Fruit fly (Drosophila melanogaster) whole organism, embryonic: ENCODE measurements around the gene CG12581.
A peak's percentile ranks its signal among the peaks of the same experiment; 100 is the strongest.

ENCODE experiments used
- Ada2b ChIP-seq: fragments of 200-800 bp; sonication (Bioruptor generic); IDR thresholded peaks from 2 replicates; pipeline ENCODE4 v1.3.6; 2022; ENCODE audit warnings: missing biosample characterization, missing genetic modification characterization
- Bgb ChIP-seq: fragments of 200-800 bp; sonication (Bioruptor generic); IDR thresholded peaks from 2 replicates; pipeline ENCODE4 v1.3.6; 2022; ENCODE audit warnings: missing biosample characterization, missing genetic modification characterization; ENCODE audit not compliant: partially characterized antibody
- CG10267 ChIP-seq: fragments of 200-800 bp; sonication (Bioruptor generic); optimal IDR thresholded peaks from 2 replicates; lab custom pipeline; 2018; ENCODE audit warnings: missing biosample characterization, mild to moderate bottlenecking, missing genetic modification characterization, moderate library complexity
- CG1233 ChIP-seq: fragments of 200-800 bp; sonication (Bioruptor generic); optimal IDR thresholded peaks from 4 replicates; lab custom pipeline; 2018; ENCODE audit warnings: missing biosample characterization, mild to moderate bottlenecking, missing genetic modification characterization
- CG13775 ChIP-seq: fragments of 200-800 bp; sonication (Bioruptor generic); optimal IDR thresholded peaks from 3 replicates; lab custom pipeline; 2017; ENCODE audit warnings: missing biosample characterization, mild to moderate bottlenecking, missing genetic modification characterization
- CG14710 ChIP-seq: fragments of 200-800 bp; sonication (Bioruptor generic); optimal IDR thresholded peaks from 3 replicates; lab custom pipeline; 2019; ENCODE audit warnings: missing biosample characterization, mild to moderate bottlenecking, missing genetic modification characterization, moderate library complexity
- CG14860 ChIP-seq: fragments of 200-800 bp; sonication (Bioruptor generic); IDR thresholded peaks from 3 replicates; pipeline ENCODE4 v1.3.6; 2022; ENCODE audit warnings: missing biosample characterization, missing genetic modification characterization; ENCODE audit not compliant: partially characterized antibody
- CG14965 ChIP-seq: fragments of 200-800 bp; sonication (Bioruptor generic); optimal IDR thresholded peaks from 2 replicates; lab custom pipeline; 2016; ENCODE audit warnings: missing biosample characterization, missing genetic modification characterization, borderline replicate concordance
- CG2678 ChIP-seq: fragments of 200-800 bp; sonication (Bioruptor generic); optimal IDR thresholded peaks from 3 replicates; lab custom pipeline; 2019; ENCODE audit warnings: missing biosample characterization, mild to moderate bottlenecking, missing genetic modification characterization, moderate library complexity
- CG33213 ChIP-seq: fragments of 200-800 bp; sonication (Bioruptor generic); optimal IDR thresholded peaks from 3 replicates; lab custom pipeline; 2016; ENCODE audit warnings: missing biosample characterization, missing genetic modification characterization
- CG3407 ChIP-seq: fragments of 200-800 bp; sonication (Bioruptor generic); optimal IDR thresholded peaks from 2 replicates; lab custom pipeline; 2018; ENCODE audit warnings: missing biosample characterization, mild to moderate bottlenecking, missing genetic modification characterization
- CG4328 ChIP-seq: fragments of 200-800 bp; sonication (Bioruptor generic); optimal IDR thresholded peaks from 3 replicates; lab custom pipeline; 2017; ENCODE audit warnings: missing biosample characterization, missing genetic modification reagents, missing genetic modification characterization
- CG4820 ChIP-seq: fragments of 200-800 bp; sonication (Bioruptor generic); optimal IDR thresholded peaks from 3 replicates; lab custom pipeline; 2016; ENCODE audit warnings: missing biosample characterization, missing genetic modification characterization
- CG6813 ChIP-seq: fragments of 200-800 bp; sonication (Bioruptor generic); optimal IDR thresholded peaks from 2 replicates; lab custom pipeline; 2017; ENCODE audit warnings: missing biosample characterization, missing genetic modification characterization, mild to moderate bottlenecking, moderate library complexity, missing genetic modification reagents
- CG7271 ChIP-seq: fragments of 200-800 bp; sonication (Bioruptor generic); optimal IDR thresholded peaks from 2 replicates; lab custom pipeline; 2018; ENCODE audit warnings: missing biosample characterization, mild to moderate bottlenecking, missing genetic modification characterization, moderate library complexity
- CG7372 ChIP-seq: fragments of 200-800 bp; sonication (Bioruptor generic); IDR thresholded peaks from 2 replicates; pipeline ENCODE4 v1.3.6; 2022; ENCODE audit warnings: missing biosample characterization, missing genetic modification characterization
- CG8281 ChIP-seq: fragments of 200-800 bp; sonication (Bioruptor generic); optimal IDR thresholded peaks from 2 replicates; lab custom pipeline; 2018; ENCODE audit warnings: missing biosample characterization, mild to moderate bottlenecking, missing genetic modification characterization, moderate library complexity
- CG8290 ChIP-seq, 3 experiments: fragments of 200-800 bp; sonication (Bioruptor generic); optimal IDR thresholded peaks; 2 replicates each; lab custom pipeline; 2016 to 2019; ENCODE audit warnings: missing biosample characterization in 3 of 3, missing genetic modification characterization in 3 of 3, mild to moderate bottlenecking in 2 of 3, moderate library complexity in 1 of 3
- CTCF ChIP-seq: fragments of 200-800 bp; sonication (Bioruptor generic); optimal IDR thresholded peaks from 2 replicates; lab custom pipeline; 2017; ENCODE audit warnings: missing biosample characterization, mild to moderate bottlenecking, missing genetic modification characterization, moderate library complexity
- CoRest ChIP-seq: fragments of 200-800 bp; sonication (Bioruptor generic); optimal IDR thresholded peaks from 3 replicates; lab custom pipeline; 2018; ENCODE audit warnings: missing biosample characterization, mild to moderate bottlenecking, missing genetic modification characterization, moderate library complexity
- D ChIP-seq, 2 experiments: fragments of 200-800 bp in 1 of 2; fragments of >200 bp in 1 of 2; sonication (Bioruptor generic) in 1 of 2; optimal IDR thresholded peaks; 2 replicates in 1 of 2; 3 replicates in 1 of 2; lab custom pipeline; 2017; ENCODE audit warnings: mild to moderate bottlenecking in 1 of 2, missing biosample characterization in 1 of 2, missing genetic modification characterization in 1 of 2, missing genetic modification reagents in 1 of 2
- Dp ChIP-seq: fragments of 200-800 bp; sonication (Bioruptor generic); optimal IDR thresholded peaks from 2 replicates; lab custom pipeline; 2018; ENCODE audit warnings: missing biosample characterization, mild to moderate bottlenecking, missing genetic modification characterization, moderate library complexity
- Fer1 ChIP-seq: fragments of 200-800 bp; sonication (Bioruptor generic); optimal IDR thresholded peaks from 2 replicates; lab custom pipeline; 2017; ENCODE audit warnings: missing biosample characterization, mild to moderate bottlenecking, missing genetic modification characterization
- H15 ChIP-seq: fragments of 200-800 bp; sonication (Bioruptor generic); IDR thresholded peaks from 3 replicates; pipeline ENCODE4 v1.3.6; 2022; ENCODE audit warnings: missing biosample characterization, missing genetic modification characterization
- Hr78 ChIP-seq, 2 experiments: fragments of 200-800 bp in 1 of 2; fragments of >200 bp in 1 of 2; sonication (Bioruptor generic) in 1 of 2; optimal IDR thresholded peaks; 2 replicates each; lab custom pipeline; 2017 to 2019; ENCODE audit warnings: missing biosample characterization in 2 of 2, missing genetic modification characterization in 2 of 2, mild to moderate bottlenecking in 1 of 2, moderate library complexity in 1 of 2
- Lhr ChIP-seq: fragments of 200-800 bp; sonication (Bioruptor generic); optimal IDR thresholded peaks from 3 replicates; lab custom pipeline; 2017; ENCODE audit warnings: mild to moderate bottlenecking, missing biosample characterization, missing genetic modification reagents, missing genetic modification characterization
- Med ChIP-seq: fragments of 200-800 bp; sonication (Bioruptor generic); peaks from one replicate; lab custom pipeline; 2016; ENCODE audit warnings: missing biosample characterization, missing genetic modification characterization, mild to moderate bottlenecking, inconsistent platforms, moderate library complexity
- abd-A ChIP-seq: fragments of 200-800 bp; sonication (Bioruptor generic); optimal IDR thresholded peaks from 3 replicates; lab custom pipeline; 2019; ENCODE audit warnings: missing biosample characterization, mild to moderate bottlenecking, missing genetic modification characterization, moderate library complexity
- bbx ChIP-seq: fragments of 200-800 bp; sonication (Bioruptor generic); IDR thresholded peaks from 2 replicates; pipeline ENCODE4 v1.3.6; 2022; ENCODE audit warnings: missing biosample characterization, missing genetic modification characterization; ENCODE audit not compliant: partially characterized antibody
- ci ChIP-seq: fragments of 200-800 bp; sonication (Bioruptor generic); IDR thresholded peaks from 3 replicates; pipeline ENCODE4 v1.3.6; 2022; ENCODE audit warnings: missing biosample characterization, missing genetic modification characterization
- crp ChIP-seq, 2 experiments: fragments of 200-800 bp; sonication (Bioruptor generic); optimal IDR thresholded peaks; 2 replicates in 1 of 2; 3 replicates in 1 of 2; lab custom pipeline; 2017; ENCODE audit warnings: missing biosample characterization in 2 of 2, missing genetic modification characterization in 2 of 2, mild to moderate bottlenecking in 1 of 2, moderate library complexity in 1 of 2
- dmrt99B ChIP-seq: fragments of 200-800 bp; sonication (Bioruptor generic); optimal IDR thresholded peaks from 2 replicates; lab custom pipeline; 2018; ENCODE audit warnings: missing biosample characterization, mild to moderate bottlenecking, missing genetic modification characterization, moderate library complexity
- esg ChIP-seq: fragments of 200-800 bp; sonication (Bioruptor generic); conservative IDR thresholded peaks from 2 replicates; pipeline ENCODE4 v1.3.6; 2022; ENCODE audit warnings: missing biosample characterization, missing genetic modification characterization
- kay ChIP-seq: fragments of 200-800 bp; sonication (Bioruptor generic); optimal IDR thresholded peaks from 2 replicates; lab custom pipeline; 2016; ENCODE audit warnings: missing biosample characterization, missing genetic modification characterization
- kni ChIP-seq: fragments of 200-800 bp; sonication (Bioruptor generic); optimal IDR thresholded peaks from 3 replicates; lab custom pipeline; 2017; ENCODE audit warnings: mild to moderate bottlenecking, missing biosample characterization, missing genetic modification reagents, missing genetic modification characterization
- nom ChIP-seq: fragments of 200-800 bp; sonication (Bioruptor generic); optimal IDR thresholded peaks from 2 replicates; lab custom pipeline; 2017; ENCODE audit warnings: missing biosample characterization, missing genetic modification characterization, mild to moderate bottlenecking, moderate library complexity, missing genetic modification reagents
- pho ChIP-seq: fragments of 200-800 bp; sonication (Bioruptor generic); optimal IDR thresholded peaks from 2 replicates; lab custom pipeline; 2016; ENCODE audit warnings: missing biosample characterization, missing genetic modification characterization
- rib ChIP-seq: fragments of 200-800 bp; sonication (Bioruptor generic); IDR thresholded peaks from 2 replicates; pipeline ENCODE4 v1.3.6; 2022; ENCODE audit warnings: missing biosample characterization, missing genetic modification characterization
- row ChIP-seq: fragments of 200-800 bp; sonication (Bioruptor generic); IDR thresholded peaks from 3 replicates; pipeline ENCODE4 v1.3.6; 2022; ENCODE audit warnings: missing biosample characterization, missing genetic modification characterization
- run ChIP-seq: fragments of 200-800 bp; sonication (Bioruptor generic); optimal IDR thresholded peaks from 3 replicates; lab custom pipeline; 2018; ENCODE audit warnings: missing biosample characterization, mild to moderate bottlenecking, missing genetic modification characterization
- schlank ChIP-seq: fragments of 200-800 bp; sonication (Bioruptor generic); optimal IDR thresholded peaks from 2 replicates; lab custom pipeline; 2018; ENCODE audit warnings: missing biosample characterization, mild to moderate bottlenecking, missing genetic modification characterization
- seq ChIP-seq: fragments of 200-800 bp; sonication (Bioruptor generic); IDR thresholded peaks from 2 replicates; pipeline ENCODE4 v1.3.6; 2022; ENCODE audit warnings: missing biosample characterization, missing genetic modification characterization
- slbo ChIP-seq: fragments of 200-800 bp; sonication (Bioruptor generic); IDR thresholded peaks from 2 replicates; pipeline ENCODE4 v1.3.6; 2022; ENCODE audit warnings: missing biosample characterization, missing genetic modification characterization
- tna ChIP-seq: fragments of 200-800 bp; sonication (Bioruptor generic); IDR thresholded peaks from 2 replicates; pipeline ENCODE4 v1.3.6; 2022; ENCODE audit warnings: missing biosample characterization, missing genetic modification characterization; ENCODE audit not compliant: partially characterized antibody
- toy ChIP-seq: fragments of 200-800 bp; sonication (Bioruptor generic); IDR thresholded peaks from 2 replicates; pipeline ENCODE4 v1.3.6; 2022; ENCODE audit warnings: missing biosample characterization, missing genetic modification characterization
- wor ChIP-seq: fragments of 200-800 bp; sonication (Bioruptor generic); IDR thresholded peaks from 2 replicates; pipeline ENCODE4 v1.3.6; 2022; ENCODE audit warnings: missing biosample characterization, missing genetic modification characterization
- yki ChIP-seq: fragments of >200 bp; optimal IDR thresholded peaks from 3 replicates; lab custom pipeline; 2018

The CG12581 gene

dm6 chr3R:4186820-4187540 is 12.5 kb downstream of the CG12581 start (continued):
- peak; percentile 51 for TF ChIP-seq Lhr (GFP tag; lab: Kevin White, UChicago)
- TF ChIP-seq abd-A (tag; lab: Kevin White, UChicago), result no peak
- no peak for TF ChIP-seq toy (GFP tag; lab: Robert Waterston, UW)
- peak; percentile 49 for TF ChIP-seq Bgb (GFP tag; lab: Robert Waterston, UW)
- no peak for TF ChIP-seq Dp (GFP tag; lab: Kevin White, UChicago)
- TF ChIP-seq Fer1 (GFP tag; lab: Kevin White, UChicago), result no peak
- no peak for TF ChIP-seq Ada2b (GFP tag; lab: Robert Waterston, UW)
- no peak for TF ChIP-seq run (tag; lab: Kevin White, UChicago)
- TF ChIP-seq crp (GFP tag; optimal IDR thresholded peaks at IDR 0.05; lab: Kevin White, UChicago), result no peak
- TF ChIP-seq CG10267 (tag; lab: Kevin White, UChicago), result no peak
- TF ChIP-seq Med (GFP tag; lab: Kevin White, UChicago), result peak; percentile 27
- peak; percentile 42 for TF ChIP-seq nom (GFP tag; lab: Kevin White, UChicago)
- no peak for TF ChIP-seq CG8281 (tag; lab: Kevin White, UChicago)
- TF ChIP-seq bbx, result no peak
- TF ChIP-seq rib, result peak; percentile 31; the same call in 1 of the 2 replicates
- TF ChIP-seq tna (GFP tag; lab: Robert Waterston, UW), result peak; percentile 17; the same call in 1 of the 2 replicates
- no peak for TF ChIP-seq CG8290 (GFP tag; optimal IDR thresholded peaks at IDR 0.05; lab: Kevin White, UChicago)
- peak in 1 of 2 experiments; percentile 43 for TF ChIP-seq CG8290 (tag; optimal IDR thresholded peaks at IDR 0.05; lab: Kevin White, UChicago)
- no peak for TF ChIP-seq row (GFP tag; lab: Robert Waterston, UW)
- no peak for TF ChIP-seq pho (GFP tag; lab: Kevin White, UChicago)
- TF ChIP-seq CTCF (GFP tag; lab: Kevin White, UChicago), result peak; percentile 92
- TF ChIP-seq schlank (tag; lab: Kevin White, UChicago), result no peak
- TF ChIP-seq kni (GFP tag; lab: Kevin White, UChicago), result no peak
- no peak for TF ChIP-seq CG14860

- TF ChIP-seq seq (no peak), bbx (no peak), kay (GFP tag; lab: Kevin White, UChicago) (no peak), CG1233 (no peak), esg (GFP tag; lab: Robert Waterston, UW) (0 out of 2 replicates have a peak, but pooled peaks have one; percentile 8), slbo (no peak)
Measured at dm6 chr3R:4190160-4190559, 15.7 kb downstream of the CG12581 start, which contains the start of gene Dsk. TSS of gene Dsk (minus strand) at chr3R:4190260.

dm6 chr3R:4197055-4197454 is 22.6 kb downstream of the CG12581 start, which contains the start of gene beta-Man:
TSS of gene beta-Man (plus strand) at chr3R:4197206.
- TF ChIP-seq CG2678 (tag; lab: Kevin White, UChicago) (no peak), ci (GFP tag; lab: Robert Waterston, UW) (no peak), wor (GFP tag; lab: Robert Waterston, UW) (no peak), CG7372 (no peak), Hr78 (GFP tag; optimal IDR thresholded peaks at IDR 0.05; lab: Kevin White, UChicago) (no peak), CG6813 (no peak), CG13775 (GFP tag; lab: Kevin White, UChicago) (no peak), yki (no peak), CG33213 (GFP tag; lab: Kevin White, UChicago) (peak; percentile 76), CG14965 (GFP tag; lab: Kevin White, UChicago) (no peak), CG7271 (no peak), CG3407 (GFP tag; lab: Kevin White, UChicago) (no peak), CoRest (tag; lab: Kevin White, UChicago) (no peak), D (optimal IDR thresholded peaks at IDR 0.05; lab: Kevin White, UChicago) (no peak), D (GFP tag; optimal IDR thresholded peaks at IDR 0.05; lab: Kevin White, UChicago) (no peak), CG4328 (GFP tag; lab: Kevin White, UChicago) (no peak), H15 (GFP tag; lab: Robert Waterston, UW) (no peak), CG4820 (GFP tag; lab: Kevin White, UChicago) (no peak), dmrt99B (no peak), CG14710 (tag; lab: Kevin White, UChicago) (no peak)
